Worm (Caenorhabditis elegans) whole organism, late embryonic: Measurements from ENCODE around the gene vap-1.
A peak's percentile ranks its signal among the peaks of the same experiment; 100 is the strongest.
"Not testable (repeated sequence)": the region's sequence is repeated elsewhere in the genome, so short reads cannot be mapped to it uniquely, and the experiment has no call there.

Experiments
- F13H6.1 ChIP-seq: sonication (generic microtip); optimal IDR thresholded peaks from 2 replicates; lab custom pipeline; 2016; ENCODE audit warnings: missing genetic modification characterization, missing compliant biosample characterization
- K09A11.1 ChIP-seq: sonication (generic microtip); optimal IDR thresholded peaks from 2 replicates; lab custom pipeline; 2017; ENCODE audit warnings: antibody characterized with exemption, mild to moderate bottlenecking, missing genetic modification characterization, missing compliant biosample characterization; ENCODE audit not compliant: insufficient read depth
- T23F11.4 ChIP-seq: fragments of 200-800 bp; sonication (Bioruptor generic); optimal IDR thresholded peaks from 2 replicates; lab custom pipeline; 2018; ENCODE audit warnings: mild to moderate bottlenecking, missing genetic modification characterization, missing compliant biosample characterization
- ama-1 ChIP-seq: fragments of 150-350 bp; optimal IDR thresholded peaks from 2 replicates; lab custom pipeline; 2014
- ceh-18 ChIP-seq: sonication (generic microtip); optimal IDR thresholded peaks from 2 replicates; lab custom pipeline; 2016; ENCODE audit warnings: missing genetic modification characterization, missing compliant biosample characterization
- ceh-19 ChIP-seq: fragments of 200-800 bp; sonication (Bioruptor generic); optimal IDR thresholded peaks from 2 replicates; lab custom pipeline; 2018; ENCODE audit warnings: mild to moderate bottlenecking, missing genetic modification characterization, missing compliant biosample characterization
- ceh-24 ChIP-seq: sonication (generic microtip); optimal IDR thresholded peaks from 2 replicates; lab custom pipeline; 2016; ENCODE audit warnings: mild to moderate bottlenecking, missing genetic modification characterization, missing compliant biosample characterization
- ceh-31 ChIP-seq: sonication (generic microtip); optimal IDR thresholded peaks from 2 replicates; lab custom pipeline; 2016; ENCODE audit warnings: missing genetic modification characterization, missing compliant biosample characterization
- ceh-45 ChIP-seq: fragments of 200-800 bp; sonication (Bioruptor generic); IDR thresholded peaks from 2 replicates; pipeline ENCODE4 v1.3.6; 2022; ENCODE audit warnings: missing genetic modification reagents, missing genetic modification characterization, missing compliant biosample characterization
- ceh-48 ChIP-seq: sonication (generic microtip); optimal IDR thresholded peaks from 2 replicates; lab custom pipeline; 2016; ENCODE audit warnings: missing genetic modification characterization, inconsistent platforms, missing compliant biosample characterization
- dmd-4 ChIP-seq: sonication (generic microtip); optimal IDR thresholded peaks from 2 replicates; lab custom pipeline; 2016; ENCODE audit warnings: borderline replicate concordance, missing genetic modification characterization, missing compliant biosample characterization
- dve-1 ChIP-seq: sonication (generic microtip); optimal IDR thresholded peaks from 2 replicates; lab custom pipeline; 2017; ENCODE audit warnings: antibody characterized with exemption, mild to moderate bottlenecking, missing genetic modification characterization, missing compliant biosample characterization
- elt-4 ChIP-seq: sonication (generic microtip); optimal IDR thresholded peaks from 2 replicates; lab custom pipeline; 2016; ENCODE audit warnings: missing genetic modification characterization, missing compliant biosample characterization
- fax-1 ChIP-seq: sonication (generic microtip); optimal IDR thresholded peaks from 2 replicates; lab custom pipeline; 2016; ENCODE audit warnings: missing genotype, missing genetic modification characterization, missing compliant biosample characterization
- fkh-10 ChIP-seq: fragments of 150-350 bp; optimal IDR thresholded peaks from 2 replicates; lab custom pipeline; 2014; ENCODE audit warnings: missing biosample characterization, missing genetic modification reagents, missing genetic modification characterization
- fkh-6 ChIP-seq: sonication (generic microtip); optimal IDR thresholded peaks from 2 replicates; lab custom pipeline; 2016; ENCODE audit warnings: missing genetic modification characterization, missing compliant biosample characterization
- hlh-13 ChIP-seq: fragments of 200-800 bp; sonication (Bioruptor generic); optimal IDR thresholded peaks from 2 replicates; lab custom pipeline; 2018; ENCODE audit warnings: mild to moderate bottlenecking, missing genetic modification characterization, missing compliant biosample characterization
- nfya-1 ChIP-seq: sonication (generic microtip); optimal IDR thresholded peaks from 2 replicates; lab custom pipeline; 2017; ENCODE audit warnings: missing genetic modification characterization, mild to moderate bottlenecking, missing compliant biosample characterization, antibody characterized with exemption, moderate library complexity
- nhr-232 ChIP-seq: sonication (generic microtip); optimal IDR thresholded peaks from 2 replicates; lab custom pipeline; 2016; ENCODE audit warnings: missing genetic modification characterization, missing compliant biosample characterization
- npax-4 ChIP-seq: sonication (generic microtip); optimal IDR thresholded peaks from 2 replicates; lab custom pipeline; 2016; ENCODE audit warnings: missing genetic modification characterization, missing compliant biosample characterization
- pat-9 ChIP-seq: fragments of 200-800 bp; sonication (Bioruptor generic); optimal IDR thresholded peaks from 2 replicates; lab custom pipeline; 2018; ENCODE audit warnings: mild to moderate bottlenecking, missing genetic modification characterization, moderate library complexity, missing compliant biosample characterization
- sox-2 ChIP-seq: fragments of 200-800 bp; sonication (Bioruptor generic); IDR thresholded peaks from 2 replicates; pipeline ENCODE4 v1.3.6; 2022; ENCODE audit warnings: missing genetic modification reagents, missing genetic modification characterization, missing compliant biosample characterization
- sox-4 ChIP-seq: sonication (generic microtip); optimal IDR thresholded peaks from 2 replicates; lab custom pipeline; 2017; ENCODE audit warnings: mild to moderate bottlenecking, missing genetic modification characterization, inconsistent platforms, missing compliant biosample characterization
- unc-3 ChIP-seq, 2 experiments: fragments of 200-800 bp in 1 of 2; sonication (Bioruptor generic) in 1 of 2; sonication (generic microtip) in 1 of 2; conservative IDR thresholded peaks in 1 of 2; optimal IDR thresholded peaks in 1 of 2; 2 replicates each; pipeline versions ENCODE4 v1.3.6 to Lab custom; 2016 to 2022; ENCODE audit warnings: missing compliant biosample characterization in 2 of 2, missing genetic modification characterization in 2 of 2, missing genetic modification reagents in 1 of 2
- unc-42 ChIP-seq: sonication (generic microtip); optimal IDR thresholded peaks from 2 replicates; lab custom pipeline; 2016; ENCODE audit warnings: missing genotype, missing genetic modification characterization, missing compliant biosample characterization
- unc-86 ChIP-seq: sonication (generic microtip); optimal IDR thresholded peaks from 2 replicates; lab custom pipeline; 2016; ENCODE audit warnings: missing genetic modification characterization, missing compliant biosample characterization
- zip-5 ChIP-seq: sonication (generic microtip); optimal IDR thresholded peaks from 2 replicates; lab custom pipeline; 2016; ENCODE audit warnings: missing genetic modification characterization, missing compliant biosample characterization
- ztf-16 ChIP-seq: sonication (generic microtip); optimal IDR thresholded peaks from 2 replicates; lab custom pipeline; 2017; ENCODE audit warnings: missing genetic modification characterization, missing compliant biosample characterization

The vap-1 gene

DNA sequence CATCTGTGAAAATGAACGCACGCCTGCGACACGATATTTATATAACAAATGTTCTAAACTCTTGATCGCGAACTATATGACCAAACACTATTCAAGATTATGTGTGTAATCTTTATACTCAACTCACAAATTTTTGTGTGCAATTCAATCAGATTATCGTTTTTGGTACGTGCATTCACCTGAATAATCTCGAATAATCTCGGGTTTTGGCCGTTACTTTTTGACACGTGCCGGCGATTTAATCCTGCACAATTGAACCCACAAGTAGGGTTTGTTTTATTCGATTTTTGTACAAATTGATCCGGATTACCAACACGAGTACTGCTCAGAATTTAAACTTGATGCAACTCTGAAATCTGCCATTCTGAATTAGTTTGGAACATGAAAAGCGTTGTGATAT is at the start of gene vap-1, which contains the start of gene F11C7.2:
Gene vap-1 (minus strand): TSS at position 101 of the 400 bp plus-strand sequence.
Gene F11C7.2 (plus strand): TSS at position 359 of the 400 bp plus-strand sequence.
- no peak for TF ChIP-seq dmd-4 (tag; lab: Kevin White, UChicago)
- TF ChIP-seq fkh-6 (tag; lab: Kevin White, UChicago), result no peak
- no peak for TF ChIP-seq K09A11.1 (tag; lab: Kevin White, UChicago)

DNA sequence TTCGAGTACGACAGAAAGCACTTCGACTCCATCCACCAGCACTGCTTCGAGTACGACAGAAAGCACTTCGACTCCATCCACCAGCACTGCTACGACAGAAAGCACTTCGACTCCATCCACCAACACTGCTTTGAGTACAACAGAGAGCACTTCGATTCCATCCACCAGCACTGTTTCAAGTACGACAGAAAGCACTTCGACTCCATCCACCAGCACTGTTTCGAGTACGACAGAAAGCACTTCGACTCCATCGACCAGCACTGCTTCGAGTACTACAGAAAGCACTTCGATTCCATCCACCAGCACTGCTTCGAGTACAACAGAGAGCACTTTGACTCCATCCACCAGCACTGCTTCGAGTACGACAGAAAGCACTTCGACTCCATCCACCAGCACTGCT is 48.9 kb upstream of the vap-1 start:
- TF ChIP-seq unc-3 (GFP tag; conservative IDR thresholded peaks at IDR 0.05; lab: Robert Waterston, UW), result peak; percentile 51; the same call in 1 of the 2 replicates
- not testable (repeated sequence) for TF ChIP-seq unc-3 (tag; optimal IDR thresholded peaks at IDR 0.05; lab: Kevin White, UChicago)

DNA sequence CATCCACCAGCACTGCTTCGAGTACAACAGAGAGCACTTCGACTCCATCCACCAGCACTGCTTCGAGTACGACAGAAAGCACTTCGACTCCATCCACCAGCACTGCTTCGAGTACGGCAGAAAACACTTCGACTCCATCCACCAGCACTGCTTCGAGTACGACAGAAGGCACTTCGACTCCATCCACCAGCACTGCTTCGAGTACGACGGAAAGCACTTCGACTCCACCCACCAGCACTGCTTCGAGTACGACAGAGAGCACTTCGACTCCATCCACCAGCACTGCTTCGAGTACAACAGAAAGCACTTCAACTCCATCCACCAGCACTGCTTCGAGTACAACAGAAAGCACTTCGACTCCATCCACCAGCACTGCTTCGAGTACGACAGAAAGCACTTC is 48.3 kb upstream of the vap-1 start:
- TF ChIP-seq ceh-45 (GFP tag; lab: Robert Waterston, UW) (peak; percentile 37; the same call in 1 of the 2 replicates), unc-3 (GFP tag; conservative IDR thresholded peaks at IDR 0.05; lab: Robert Waterston, UW) (peak; percentile 6; the same call in 1 of the 2 replicates)
- not testable (repeated sequence) for TF ChIP-seq unc-3 (tag; optimal IDR thresholded peaks at IDR 0.05; lab: Kevin White, UChicago)

DNA sequence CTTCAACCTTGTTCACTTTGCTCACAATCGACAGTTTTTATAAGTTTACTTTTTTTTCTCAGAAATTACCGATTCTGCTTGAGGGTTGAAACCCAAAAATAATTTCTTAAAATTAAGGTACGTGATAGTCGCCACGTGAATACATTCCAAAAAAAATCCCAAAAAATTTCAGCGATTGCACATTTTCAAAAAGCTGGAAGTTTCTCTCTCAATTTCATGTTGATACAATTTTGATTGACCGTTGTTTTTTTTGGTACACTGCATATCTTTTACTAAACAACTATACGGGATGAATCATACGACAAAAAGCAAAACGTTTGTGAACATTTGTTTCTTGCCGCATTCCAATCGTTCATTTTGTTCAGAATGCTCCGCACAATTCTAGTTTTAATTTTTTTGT is 42.0 kb upstream of the vap-1 start, which contains the start of gene C36E6.8:
Gene C36E6.8 (plus strand): TSS at position 301 of the 400 bp plus-strand sequence.
- no peak for TF ChIP-seq sox-4 (tag; lab: Kevin White, UChicago)
- TF ChIP-seq fax-1 (tag; lab: Kevin White, UChicago), result no peak
- TF ChIP-seq ceh-19 (GFP tag; lab: Kevin White, UChicago), result no peak
- TF ChIP-seq ceh-18 (tag; lab: Kevin White, UChicago), result no peak
- no peak for TF ChIP-seq hlh-13 (GFP tag; lab: Kevin White, UChicago)
- TF ChIP-seq F13H6.1, result no peak
- TF ChIP-seq ama-1 (lab: Kevin White, UChicago), result no peak
- no peak for TF ChIP-seq fkh-10 (GFP tag; lab: Kevin White, UChicago)
- no peak for TF ChIP-seq ceh-31 (tag; lab: Kevin White, UChicago)
- TF ChIP-seq K09A11.1 (tag; lab: Kevin White, UChicago), result no peak
- no peak for TF ChIP-seq elt-4 (tag; lab: Kevin White, UChicago)
- no peak for TF ChIP-seq ceh-48 (tag; lab: Kevin White, UChicago)
- no peak for TF ChIP-seq zip-5
- TF ChIP-seq unc-86 (tag; lab: Kevin White, UChicago), result no peak

DNA sequence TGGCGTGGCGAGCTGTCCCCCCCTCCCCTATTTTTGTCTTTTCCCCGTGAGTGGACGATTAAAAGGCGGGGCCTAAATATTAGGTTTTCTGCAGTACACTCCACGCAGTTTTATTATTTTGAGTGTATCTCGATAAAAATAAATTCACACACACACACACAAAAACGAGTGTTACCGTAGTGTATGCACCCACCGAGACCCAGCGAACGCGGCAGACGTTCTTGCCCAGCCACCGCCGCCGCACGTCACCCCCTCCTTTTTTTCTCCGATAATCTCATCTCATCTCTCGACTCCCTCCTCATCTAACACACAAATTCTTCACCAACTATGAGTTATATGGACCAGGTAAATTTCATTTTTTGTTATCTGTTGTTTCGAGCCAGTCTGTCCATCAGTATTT is 37.9 kb upstream of the vap-1 start, which contains the start of gene fubl-3:
Gene fubl-3 (plus strand): TSS at position 212 of the 400 bp plus-strand sequence.
- TF ChIP-seq unc-42 (tag; lab: Kevin White, UChicago) (peak; percentile 20), ceh-31 (tag; lab: Kevin White, UChicago) (peak; percentile 10), ceh-18 (tag; lab: Kevin White, UChicago) (no peak), nfya-1 (tag; lab: Kevin White, UChicago) (peak; percentile 49)
- TF ChIP-seq, all 69 proteins: peak for 3

DNA sequence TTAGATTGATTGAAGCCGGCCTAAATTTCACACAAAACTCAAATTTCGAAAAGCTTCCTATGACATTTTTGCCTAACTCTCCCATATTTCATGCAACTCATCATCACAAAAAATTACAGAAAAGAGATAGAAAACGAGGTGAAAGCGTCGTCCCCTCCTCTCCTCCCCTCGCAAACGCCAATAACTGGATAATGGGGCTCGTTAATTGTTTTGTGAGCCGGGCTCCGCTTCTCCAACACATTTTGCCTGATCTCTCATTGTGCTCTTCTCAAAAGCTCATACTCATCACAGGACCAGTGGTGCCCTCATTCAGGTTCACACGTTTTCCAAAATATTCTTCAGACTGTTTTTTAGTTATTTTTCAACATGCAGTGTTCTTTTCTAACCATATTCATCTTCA is 32.4 kb upstream of the vap-1 start, which contains the start of gene pbo-6:
Gene pbo-6 (plus strand): TSS at position 240 of the 400 bp plus-strand sequence.
- no peak for TF ChIP-seq pat-9 (tag; lab: Kevin White, UChicago)
- TF ChIP-seq ztf-16 (tag; lab: Kevin White, UChicago), result no peak
- no peak for TF ChIP-seq T23F11.4 (GFP tag; lab: Kevin White, UChicago)
- no peak for TF ChIP-seq nhr-232
- TF ChIP-seq sox-2 (GFP tag; lab: Robert Waterston, UW), result no peak
- TF ChIP-seq ceh-31 (tag; lab: Kevin White, UChicago), result no peak
- TF ChIP-seq dve-1 (tag; lab: Kevin White, UChicago), result no peak
- TF ChIP-seq elt-4 (tag; lab: Kevin White, UChicago), result no peak
- TF ChIP-seq fax-1 (tag; lab: Kevin White, UChicago), result no peak
- no peak for TF ChIP-seq ceh-24 (tag; lab: Kevin White, UChicago)
- no peak for TF ChIP-seq npax-4 (tag; lab: Kevin White, UChicago)
- TF ChIP-seq ama-1 (lab: Kevin White, UChicago), result no peak
- TF ChIP-seq, all 69 proteins: peak for 0
